Worm (Caenorhabditis elegans): ENCODE results near the gene glf-1.

Gene glf-1

ce11 chrIV:5915152-5915551, 29.5 kb downstream of the glf-1 start:
- no peak for TF ChIP-seq snpc-4 (tag; optimal IDR thresholded peaks at IDR 0.05)
- no peak for TF ChIP-seq set-16 (GFP tag; IDR thresholded peaks at IDR 0.05)
- TF ChIP-seq aha-1 (tag), result peak; percentile 66
- TF ChIP-seq madf-5 (GFP tag; IDR thresholded peaks at IDR 0.05), result no peak
- no peak for TF ChIP-seq mxl-3 (GFP tag; optimal IDR thresholded peaks at IDR 0.05)
- TF ChIP-seq jun-1 (tag; optimal IDR thresholded peaks at IDR 0.05), result no peak
- TF ChIP-seq nhr-11 (tag; optimal IDR thresholded peaks at IDR 0.05), result no peak
- no peak for TF ChIP-seq F49E8.2 (tag; optimal IDR thresholded peaks at IDR 0.05; ENCODE audit: borderline replicate concordance)
- peak; percentile 90 for TF ChIP-seq fkh-10 (GFP tag; optimal IDR thresholded peaks at IDR 0.05)
- TF ChIP-seq ces-1 (GFP tag; optimal IDR thresholded peaks at IDR 0.05), result peak; percentile 64
- TF ChIP-seq fos-1 (tag; optimal IDR thresholded peaks at IDR 0.05), result no peak
- no peak for TF ChIP-seq rbr-2 (tag; optimal IDR thresholded peaks at IDR 0.05)

- TF ChIP-seq ceh-28 (tag; optimal IDR thresholded peaks at IDR 0.05) (peak; percentile 71), Y75B8A.6 (GFP tag; IDR thresholded peaks at IDR 0.05) (no peak), D1046.2 (GFP tag; IDR thresholded peaks at IDR 0.05) (no peak), egl-27 (tag; optimal IDR thresholded peaks at IDR 0.05) (no peak), hif-1 (tag; optimal IDR thresholded peaks at IDR 0.05) (no peak)
Measured at ce11 chrIV:5917026-5917425, 31.4 kb downstream of the glf-1 start, which contains the start of gene dhhc-13. Gene dhhc-13 (plus strand): TSS chrIV:5917326.

ce11 chrIV:5923112-5923511, 37.5 kb downstream of the glf-1 start:
- no peak for TF ChIP-seq F37D6.2 (tag; optimal IDR thresholded peaks at IDR 0.05)
- TF ChIP-seq ceh-20 (GFP tag; IDR thresholded peaks at IDR 0.05), result no peak
- TF ChIP-seq egl-43 (GFP tag; IDR thresholded peaks at IDR 0.05), result no peak
- no peak for TF ChIP-seq pha-4 (GFP tag; IDR thresholded peaks at IDR 0.05)
- TF ChIP-seq pha-4 (tag; optimal IDR thresholded peaks at IDR 0.05), result no peak
- no peak for TF ChIP-seq ztf-7 (tag; optimal IDR thresholded peaks at IDR 0.05)
- no peak for TF ChIP-seq nhr-77 (tag; optimal IDR thresholded peaks at IDR 0.05)
- peak in 1 of 2 experiments; percentile 90 for TF ChIP-seq unc-62 (GFP tag; optimal IDR thresholded peaks at IDR 0.05 in 1 of 2)
- TF ChIP-seq unc-62 (tag; optimal IDR thresholded peaks at IDR 0.05), result no peak
- no peak for TF ChIP-seq cey-2 (tag; optimal IDR thresholded peaks at IDR 0.05; ENCODE audit: borderline replicate concordance, insufficient read depth)

ce11 chrIV:5924241-5924640, 38.6 kb downstream of the glf-1 start:
- TF ChIP-seq egl-27 (tag; optimal IDR thresholded peaks at IDR 0.05), result no peak
- no peak for TF ChIP-seq tra-1 (GFP tag; IDR thresholded peaks at IDR 0.05)
- TF ChIP-seq dmd-6 (GFP tag; IDR thresholded peaks at IDR 0.05), result no peak
- TF ChIP-seq ctbp-1 (GFP tag; IDR thresholded peaks at IDR 0.05), result no peak
- no peak for TF ChIP-seq daf-16 (GFP tag; optimal IDR thresholded peaks at IDR 0.05)
- TF ChIP-seq daf-16 (tag; optimal IDR thresholded peaks at IDR 0.05), result no peak
- TF ChIP-seq ceh-20 (GFP tag; IDR thresholded peaks at IDR 0.05), result no peak
- TF ChIP-seq ceh-82 (tag; optimal IDR thresholded peaks at IDR 0.05), result no peak
- TF ChIP-seq attf-4 (tag; optimal IDR thresholded peaks at IDR 0.05), result no peak
- TF ChIP-seq skn-1 (tag; optimal IDR thresholded peaks at IDR 0.05), result no peak
- TF ChIP-seq tag-97 (GFP tag; IDR thresholded peaks at IDR 0.05), result no peak
- TF ChIP-seq aha-1 (tag), result no peak
- no peak for TF ChIP-seq Y105C5A.15 (GFP tag; IDR thresholded peaks at IDR 0.05)

- TF ChIP-seq nhr-28 (tag; optimal IDR thresholded peaks at IDR 0.05) (peak; percentile 8), T26A8.4 (GFP tag; IDR thresholded peaks at IDR 0.05) (no peak), mxl-3 (GFP tag; optimal IDR thresholded peaks at IDR 0.05) (peak; percentile 44), aha-1 (tag) (peak; percentile 85), attf-4 (tag; optimal IDR thresholded peaks at IDR 0.05) (no peak), mdt-29 (GFP tag; IDR thresholded peaks at IDR 0.05) (no peak)
Measured at ce11 chrIV:5926643-5927042, 41.0 kb downstream of the glf-1 start.

All from whole organism, L4 larva.